Fruit fly (Drosophila melanogaster): ENCODE measurements around the gene bigmax.

Gene bigmax

DNA sequence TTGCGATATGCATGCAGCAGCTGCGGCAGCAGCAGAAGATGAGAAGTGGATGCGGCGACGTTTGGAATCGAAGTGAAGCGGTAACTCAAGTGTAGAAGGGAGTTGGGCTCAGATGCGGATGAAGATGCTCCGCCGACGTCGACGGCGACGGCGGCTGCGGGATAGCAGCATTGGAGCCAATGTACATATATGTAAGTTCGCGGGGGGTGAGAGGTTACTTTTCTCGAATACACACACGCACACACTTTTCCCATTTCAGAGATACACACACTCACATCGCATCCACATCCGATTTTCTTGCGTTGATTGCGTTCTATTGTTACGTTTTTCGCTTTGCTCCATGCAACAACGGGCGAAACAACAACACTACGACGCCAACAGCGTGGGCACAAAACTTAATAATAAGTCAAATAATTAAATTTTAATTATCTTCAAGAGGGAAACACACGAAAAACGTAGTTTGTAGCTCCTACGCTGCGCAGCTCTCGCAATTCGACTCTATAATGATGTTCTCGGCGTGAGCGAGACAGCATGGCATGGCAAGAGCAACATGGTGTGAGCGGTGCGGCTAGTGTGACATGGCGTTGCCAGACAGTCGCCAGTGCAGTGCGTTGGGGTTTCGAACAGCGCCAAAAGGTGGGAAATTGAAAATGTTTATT is 43.5 kb downstream of the bigmax start, which contains the start of gene CG18766 (continued):
- TF ChIP-seq CG17359 (tag; optimal IDR thresholded peaks at IDR 0.05) (no peak), vfl (GFP tag; optimal IDR thresholded peaks at IDR 0.05) (no peak), Jarid2 (GFP tag; optimal IDR thresholded peaks at IDR 0.05) (peak; percentile 33), Asciz (GFP tag; optimal IDR thresholded peaks at IDR 0.05) (no peak), Bdp1 (GFP tag; optimal IDR thresholded peaks at IDR 0.05) (peak; percentile 9), CG1832 (GFP tag; optimal IDR thresholded peaks at IDR 0.05) (peak; percentile 98), Antp (GFP tag; optimal IDR thresholded peaks at IDR 0.05) (peak; percentile 49), GATAe (GFP tag; conservative IDR thresholded peaks at IDR 0.05) (no peak), grn (GFP tag; optimal IDR thresholded peaks at IDR 0.05) (peak; percentile 41), CG6813 (GFP tag; optimal IDR thresholded peaks at IDR 0.05) (no peak), lola (GFP tag; optimal IDR thresholded peaks at IDR 0.05) (no peak), Fer1 (GFP tag; optimal IDR thresholded peaks at IDR 0.05) (no peak), CG8290 (GFP tag; optimal IDR thresholded peaks at IDR 0.05) (peak; percentile 8), CG8290 (tag; optimal IDR thresholded peaks at IDR 0.05) (peak in 1 of 2 experiments; percentile 67), CG8765 (GFP tag; IDR thresholded peaks at IDR 0.05) (no peak), Sin3A (optimal IDR thresholded peaks at IDR 0.05) (peak; percentile 51), Taf1 (GFP tag; IDR thresholded peaks at IDR 0.05) (no peak), abd-A (tag; optimal IDR thresholded peaks at IDR 0.05) (peak; percentile 63), B-H2 (GFP tag; optimal IDR thresholded peaks at IDR 0.05) (peak; percentile 20), CG17612 (GFP tag; IDR thresholded peaks at IDR 0.05) (no peak), E2f1 (GFP tag; IDR thresholded peaks at IDR 0.05) (0 out of 2 replicates have a peak, but pooled peaks have one; percentile 20), CG15479 (GFP tag; optimal IDR thresholded peaks at IDR 0.05) (peak; percentile 32), klu (GFP tag; IDR thresholded peaks at IDR 0.05) (no peak), CG14710 (tag; optimal IDR thresholded peaks at IDR 0.05) (peak; percentile 12), dati (GFP tag; IDR thresholded peaks at IDR 0.05) (no peak), Gug (GFP tag; IDR thresholded peaks at IDR 0.05) (peak; percentile 18; the same call in 1 of the 4 replicates), Atf3 (GFP tag; optimal IDR thresholded peaks at IDR 0.05) (no peak), CG14014 (GFP tag; IDR thresholded peaks at IDR 0.05) (no peak), E2f2 (GFP tag; IDR thresholded peaks at IDR 0.05) (peak; percentile 92), amos (GFP tag; IDR thresholded peaks at IDR 0.05; ENCODE audit: partially characterized antibody) (peak; percentile 45), TFAM (GFP tag; optimal IDR thresholded peaks at IDR 0.05) (no peak), CG2712 (tag; optimal IDR thresholded peaks at IDR 0.05) (no peak), Drgx (GFP tag; IDR thresholded peaks at IDR 0.05) (peak; percentile 10; the same call in 1 of the 2 replicates), CG6272 (GFP tag; IDR thresholded peaks at IDR 0.05) (no peak), CG8944 (GFP tag; optimal IDR thresholded peaks at IDR 0.05) (peak; percentile 2), HmgZ (tag; optimal IDR thresholded peaks at IDR 0.05) (peak; percentile 88), Pdp1 (GFP tag; optimal IDR thresholded peaks at IDR 0.05) (peak in 1 of 2 experiments; percentile 57), CG3281 (GFP tag; optimal IDR thresholded peaks at IDR 0.05) (no peak), Hr78 (GFP tag; optimal IDR thresholded peaks at IDR 0.05) (peak in 1 of 2 experiments; percentile 91), NC2β (GFP tag; optimal IDR thresholded peaks at IDR 0.05) (no peak), stwl (tag; optimal IDR thresholded peaks at IDR 0.05) (peak; percentile 33), CG6175 (GFP tag; IDR thresholded peaks at IDR 0.05) (0 out of 3 replicates have a peak, but pooled peaks have one; percentile 41), so (GFP tag; IDR thresholded peaks at IDR 0.05) (no peak), cwo (GFP tag; optimal IDR thresholded peaks at IDR 0.05) (no peak), CG11398 (GFP tag; optimal IDR thresholded peaks at IDR 0.05) (no peak), dan (GFP tag; IDR thresholded peaks at IDR 0.05) (no peak), chinmo (GFP tag; IDR thresholded peaks at IDR 0.05; ENCODE audit: partially characterized antibody) (peak; percentile 60; the same call in 1 of the 4 replicates), Neu2 (GFP tag; optimal IDR thresholded peaks at IDR 0.05; ENCODE audit: borderline replicate concordance) (peak; percentile 39), CG10959 (GFP tag; IDR thresholded peaks at IDR 0.05) (no peak), CG1529 (GFP tag; optimal IDR thresholded peaks at IDR 0.05) (no peak)

All from whole organism, embryonic.